Fruit fly (Drosophila melanogaster) whole organism, embryonic: ENCODE data around the gene CG4004.

ENCODE experiments used
- Asciz ChIP-seq: fragments of 200-800 bp; sonication (Bioruptor generic); optimal IDR thresholded peaks from 2 replicates; lab custom pipeline; 2017; ENCODE audit warnings: missing biosample characterization, mild to moderate bottlenecking, missing genetic modification characterization, missing genetic modification reagents
- Atf6 ChIP-seq: fragments of 200-800 bp; sonication (Bioruptor generic); IDR thresholded peaks from 2 replicates; pipeline ENCODE4 v1.3.6; 2022; ENCODE audit warnings: missing biosample characterization, missing genetic modification characterization
- CG1024 ChIP-seq: fragments of 200-800 bp; sonication (Bioruptor generic); IDR thresholded peaks from 2 replicates; pipeline ENCODE4 v1.3.6; 2022; ENCODE audit warnings: missing biosample characterization, missing genetic modification characterization
- CG10431 ChIP-seq: fragments of 200-800 bp; sonication (Bioruptor generic); optimal IDR thresholded peaks from 3 replicates; lab custom pipeline; 2018; ENCODE audit warnings: missing biosample characterization, mild to moderate bottlenecking, missing genetic modification characterization
- CG10979 ChIP-seq: fragments of 200-800 bp; sonication (Bioruptor generic); optimal IDR thresholded peaks from 2 replicates; lab custom pipeline; 2018; ENCODE audit warnings: missing biosample characterization, mild to moderate bottlenecking, missing genetic modification characterization, moderate library complexity
- CG12219 ChIP-seq: fragments of 200-800 bp; sonication (Bioruptor generic); optimal IDR thresholded peaks from 3 replicates; lab custom pipeline; 2018; ENCODE audit warnings: missing biosample characterization, mild to moderate bottlenecking, missing genetic modification characterization
- CG1233 ChIP-seq: fragments of 200-800 bp; sonication (Bioruptor generic); optimal IDR thresholded peaks from 4 replicates; lab custom pipeline; 2018; ENCODE audit warnings: missing biosample characterization, mild to moderate bottlenecking, missing genetic modification characterization
- CG12391 ChIP-seq: fragments of 200-800 bp; sonication (Bioruptor generic); optimal IDR thresholded peaks from 3 replicates; lab custom pipeline; 2018; ENCODE audit warnings: missing biosample characterization, mild to moderate bottlenecking, missing genetic modification characterization, moderate library complexity
- CG14441 ChIP-seq: fragments of 200-800 bp; sonication (Bioruptor generic); IDR thresholded peaks from 2 replicates; pipeline ENCODE4 v1.3.6; 2022; ENCODE audit warnings: missing biosample characterization, missing genetic modification characterization
- CG15601 ChIP-seq: fragments of 200-800 bp; sonication (Bioruptor generic); optimal IDR thresholded peaks from 3 replicates; lab custom pipeline; 2019; ENCODE audit warnings: missing biosample characterization, mild to moderate bottlenecking, missing genetic modification characterization, moderate library complexity
- CG17912 ChIP-seq: fragments of 200-800 bp; sonication (Bioruptor generic); optimal IDR thresholded peaks from 2 replicates; lab custom pipeline; 2018; ENCODE audit warnings: missing biosample characterization, mild to moderate bottlenecking, missing genetic modification characterization
- CG31224 ChIP-seq: fragments of 200-800 bp; sonication (Bioruptor generic); IDR thresholded peaks from 2 replicates; pipeline ENCODE4 v1.3.6; 2022; ENCODE audit warnings: missing biosample characterization, missing genetic modification characterization
- CG3281 ChIP-seq: fragments of 200-800 bp; sonication (Bioruptor generic); optimal IDR thresholded peaks from 3 replicates; lab custom pipeline; 2017; ENCODE audit warnings: missing biosample characterization, mild to moderate bottlenecking, missing genetic modification characterization
- CG4730 ChIP-seq: fragments of 200-800 bp; sonication (Bioruptor generic); IDR thresholded peaks from 2 replicates; pipeline ENCODE4 v1.3.6; 2022; ENCODE audit warnings: missing biosample characterization, missing genetic modification characterization
- CG6254 ChIP-seq: fragments of 200-800 bp; sonication (Bioruptor generic); optimal IDR thresholded peaks from 3 replicates; lab custom pipeline; 2017; ENCODE audit warnings: mild to moderate bottlenecking, missing biosample characterization, missing genetic modification reagents, missing genetic modification characterization
- CG6683 ChIP-seq: fragments of 200-800 bp; sonication (Bioruptor generic); optimal IDR thresholded peaks from 2 replicates; lab custom pipeline; 2017; ENCODE audit warnings: missing biosample characterization, mild to moderate bottlenecking, missing genetic modification characterization, missing genetic modification reagents
- CG8281 ChIP-seq: fragments of 200-800 bp; sonication (Bioruptor generic); optimal IDR thresholded peaks from 2 replicates; lab custom pipeline; 2018; ENCODE audit warnings: missing biosample characterization, mild to moderate bottlenecking, missing genetic modification characterization, moderate library complexity
- Doc3 ChIP-seq: fragments of 200-800 bp; sonication (Bioruptor generic); IDR thresholded peaks from 3 replicates; pipeline ENCODE4 v1.3.6; 2022; ENCODE audit warnings: missing biosample characterization, missing genetic modification characterization; ENCODE audit not compliant: partially characterized antibody
- ERR ChIP-seq: fragments of 200-800 bp; sonication (Bioruptor generic); optimal IDR thresholded peaks from 2 replicates; lab custom pipeline; 2016; ENCODE audit warnings: missing biosample characterization, missing genetic modification characterization
- Hr39 ChIP-seq: fragments of >200 bp; optimal IDR thresholded peaks from 2 replicates; lab custom pipeline; 2017
- Lim3 ChIP-seq: fragments of 200-800 bp; sonication (Bioruptor generic); IDR thresholded peaks from 2 replicates; pipeline ENCODE4 v1.3.6; 2022; ENCODE audit warnings: missing biosample characterization, missing genetic modification characterization
- Max ChIP-seq: fragments of 200-800 bp; sonication (Bioruptor generic); optimal IDR thresholded peaks from 2 replicates; lab custom pipeline; 2016; ENCODE audit warnings: missing biosample characterization, mild to moderate bottlenecking, missing genetic modification characterization
- NFAT ChIP-seq: fragments of 200-800 bp; sonication (Bioruptor generic); IDR thresholded peaks from 2 replicates; pipeline ENCODE4 v1.3.6; 2022; ENCODE audit warnings: missing biosample characterization, missing genetic modification characterization
- NK7.1 ChIP-seq: fragments of 200-800 bp; sonication (Bioruptor generic); optimal IDR thresholded peaks from 3 replicates; lab custom pipeline; 2016; ENCODE audit warnings: missing biosample characterization, missing genetic modification characterization
- NfI ChIP-seq: fragments of 200-800 bp; sonication (Bioruptor generic); optimal IDR thresholded peaks from 3 replicates; lab custom pipeline; 2018; ENCODE audit warnings: missing biosample characterization, mild to moderate bottlenecking, missing genetic modification characterization, moderate library complexity
- Poxn ChIP-seq: fragments of 200-800 bp; sonication (Bioruptor generic); IDR thresholded peaks from 2 replicates; pipeline ENCODE4 v1.3.6; 2022; ENCODE audit warnings: missing biosample characterization, missing genetic modification characterization
- Ptx1 ChIP-seq: fragments of 200-800 bp; sonication (Bioruptor generic); IDR thresholded peaks from 2 replicates; pipeline ENCODE4 v1.3.6; 2022; ENCODE audit warnings: missing biosample characterization, missing genetic modification characterization
- Sox102F ChIP-seq: fragments of 200-800 bp; sonication (Bioruptor generic); optimal IDR thresholded peaks from 2 replicates; lab custom pipeline; 2018; ENCODE audit warnings: missing biosample characterization, mild to moderate bottlenecking, missing genetic modification characterization, moderate library complexity
- Sry-β ChIP-seq: fragments of 200-800 bp; sonication (Bioruptor generic); optimal IDR thresholded peaks from 2 replicates; lab custom pipeline; 2018; ENCODE audit warnings: missing biosample characterization, mild to moderate bottlenecking, missing genetic modification characterization, moderate library complexity
- amos ChIP-seq: fragments of 200-800 bp; sonication (Bioruptor generic); IDR thresholded peaks from 2 replicates; pipeline ENCODE4 v1.3.6; 2022; ENCODE audit warnings: missing biosample characterization, missing genetic modification characterization; ENCODE audit not compliant: partially characterized antibody
- ap ChIP-seq: fragments of 200-800 bp; sonication (Bioruptor generic); IDR thresholded peaks from 2 replicates; pipeline ENCODE4 v1.3.6; 2022; ENCODE audit warnings: missing biosample characterization, missing genetic modification characterization
- bbx ChIP-seq: fragments of 200-800 bp; sonication (Bioruptor generic); IDR thresholded peaks from 2 replicates; pipeline ENCODE4 v1.3.6; 2022; ENCODE audit warnings: missing biosample characterization, missing genetic modification characterization; ENCODE audit not compliant: partially characterized antibody
- bowl ChIP-seq: fragments of 200-800 bp; sonication (Bioruptor generic); IDR thresholded peaks from 2 replicates; pipeline ENCODE4 v1.3.6; 2022; ENCODE audit warnings: missing biosample characterization, missing genetic modification characterization
- btn ChIP-seq: fragments of 200-800 bp; sonication (Bioruptor generic); optimal IDR thresholded peaks from 2 replicates; lab custom pipeline; 2016; ENCODE audit warnings: missing biosample characterization, missing genetic modification characterization
- fu2 ChIP-seq: fragments of 200-800 bp; sonication (Bioruptor generic); optimal IDR thresholded peaks from 2 replicates; lab custom pipeline; 2016; ENCODE audit warnings: missing biosample characterization, missing genetic modification characterization
- gro ChIP-seq: fragments of 200-800 bp; sonication (Bioruptor generic); optimal IDR thresholded peaks from 2 replicates; lab custom pipeline; 2016; ENCODE audit warnings: missing biosample characterization, missing genetic modification characterization
- hb ChIP-seq: fragments of 200-800 bp; sonication (Bioruptor generic); IDR thresholded peaks from 3 replicates; pipeline ENCODE4 v1.3.6; 2022; ENCODE audit warnings: missing biosample characterization, missing genetic modification characterization; ENCODE audit not compliant: partially characterized antibody
- hbn ChIP-seq: fragments of 200-800 bp; sonication (Bioruptor generic); IDR thresholded peaks from 2 replicates; pipeline ENCODE4 v1.3.6; 2022; ENCODE audit warnings: missing biosample characterization, missing genetic modification characterization; ENCODE audit not compliant: partially characterized antibody
- kah ChIP-seq: fragments of 200-800 bp; sonication (Bioruptor generic); optimal IDR thresholded peaks from 2 replicates; lab custom pipeline; 2018; ENCODE audit warnings: missing biosample characterization, mild to moderate bottlenecking, missing genetic modification characterization
- maf-S ChIP-seq: fragments of 200-800 bp; sonication (Bioruptor generic); optimal IDR thresholded peaks from 2 replicates; lab custom pipeline; 2016; ENCODE audit warnings: missing biosample characterization, missing genetic modification characterization
- odd ChIP-seq: fragments of 200-800 bp; sonication (Bioruptor generic); optimal IDR thresholded peaks from 2 replicates; lab custom pipeline; 2017; ENCODE audit warnings: missing biosample characterization, mild to moderate bottlenecking, missing genetic modification characterization
- onecut ChIP-seq: fragments of 200-800 bp; sonication (Bioruptor generic); IDR thresholded peaks from 2 replicates; pipeline ENCODE4 v1.3.6; 2022; ENCODE audit warnings: missing biosample characterization, missing genetic modification characterization
- pum ChIP-seq: fragments of 200-800 bp; sonication (Bioruptor generic); optimal IDR thresholded peaks from 2 replicates; lab custom pipeline; 2016; ENCODE audit warnings: missing biosample characterization, missing genetic modification characterization
- rib ChIP-seq: fragments of 200-800 bp; sonication (Bioruptor generic); IDR thresholded peaks from 2 replicates; pipeline ENCODE4 v1.3.6; 2022; ENCODE audit warnings: missing biosample characterization, missing genetic modification characterization
- ro ChIP-seq: fragments of 200-800 bp; sonication (Bioruptor generic); IDR thresholded peaks from 2 replicates; pipeline ENCODE4 v1.3.6; 2022; ENCODE audit warnings: missing biosample characterization, missing genetic modification characterization
- salm ChIP-seq: fragments of 200-800 bp; sonication (Bioruptor generic); optimal IDR thresholded peaks from 2 replicates; lab custom pipeline; 2018; ENCODE audit warnings: missing biosample characterization, mild to moderate bottlenecking, missing genetic modification characterization
- schlank ChIP-seq: fragments of 200-800 bp; sonication (Bioruptor generic); optimal IDR thresholded peaks from 2 replicates; lab custom pipeline; 2018; ENCODE audit warnings: missing biosample characterization, mild to moderate bottlenecking, missing genetic modification characterization
- sens-2 ChIP-seq: fragments of 200-800 bp; sonication (Bioruptor generic); IDR thresholded peaks from 2 replicates; pipeline ENCODE4 v1.3.6; 2022; ENCODE audit warnings: missing biosample characterization, missing genetic modification characterization
- sisA ChIP-seq: fragments of 200-800 bp; sonication (Bioruptor generic); IDR thresholded peaks from 2 replicates; pipeline ENCODE4 v1.3.6; 2022; ENCODE audit warnings: missing biosample characterization, missing genetic modification characterization
- sob ChIP-seq: fragments of 200-800 bp; sonication (Bioruptor generic); IDR thresholded peaks from 2 replicates; pipeline ENCODE4 v1.3.6; 2022; ENCODE audit warnings: missing biosample characterization, missing genetic modification characterization
- tx ChIP-seq: fragments of 200-800 bp; sonication (Bioruptor generic); optimal IDR thresholded peaks from 2 replicates; lab custom pipeline; 2016; ENCODE audit warnings: missing biosample characterization, missing genetic modification characterization
- wdn ChIP-seq: fragments of 200-800 bp; sonication (Bioruptor generic); IDR thresholded peaks from 2 replicates; pipeline ENCODE4 v1.3.6; 2022; ENCODE audit warnings: missing biosample characterization, missing genetic modification characterization

The CG4004 gene

dm6 chrX:12754348-12754733 lies 10.3 kb downstream of the CG4004 start (continued):
- TF ChIP-seq CG12219 (GFP tag; lab: Kevin White, UChicago) (peak; percentile 81), Lim3 (peak; percentile 89), btn (GFP tag; lab: Kevin White, UChicago) (peak; percentile 33), CG12391 (tag; lab: Kevin White, UChicago) (peak; percentile 89), Doc3 (GFP tag; lab: Robert Waterston, UW) (no peak), sisA (GFP tag; lab: Robert Waterston, UW) (peak; percentile 95), CG8281 (peak; percentile 47), CG15601 (tag; lab: Kevin White, UChicago) (peak; percentile 75), CG1233 (peak; percentile 80), NK7.1 (GFP tag; lab: Kevin White, UChicago) (peak; percentile 66), NfI (GFP tag; lab: Kevin White, UChicago) (peak; percentile 88), schlank (tag; lab: Kevin White, UChicago) (peak; percentile 86), CG10979 (peak; percentile 82), Asciz (GFP tag; lab: Kevin White, UChicago) (peak; percentile 76), sob (GFP tag; lab: Robert Waterston, UW) (peak; percentile 96), CG1024 (GFP tag; lab: Robert Waterston, UW) (peak; percentile 83), ro (peak; percentile 80), maf-S (GFP tag; lab: Kevin White, UChicago) (peak; percentile 82), CG31224 (GFP tag; lab: Robert Waterston, UW) (peak; percentile 92), bbx (GFP tag; lab: Robert Waterston, UW) (no peak), kah (GFP tag; lab: Kevin White, UChicago) (peak; percentile 45), CG6683 (GFP tag; lab: Kevin White, UChicago) (peak; percentile 85), Atf6 (GFP tag; lab: Robert Waterston, UW) (peak; percentile 96), fu2 (GFP tag; lab: Kevin White, UChicago) (peak; percentile 82), pum (GFP tag; lab: Kevin White, UChicago) (peak; percentile 71), gro (peak; percentile 86), onecut (GFP tag; lab: Robert Waterston, UW) (peak; percentile 72), Max (GFP tag; lab: Kevin White, UChicago) (peak; percentile 88), Ptx1 (peak; percentile 97), ap (peak; percentile 88), Sox102F (GFP tag; lab: Kevin White, UChicago) (peak; percentile 91), hb (GFP tag; lab: Robert Waterston, UW) (no peak), amos (GFP tag; lab: Robert Waterston, UW) (no peak), CG3281 (peak; percentile 94), odd (GFP tag; lab: Kevin White, UChicago) (peak; percentile 70), Sry-β (GFP tag; lab: Kevin White, UChicago) (no peak), CG14441 (GFP tag; lab: Robert Waterston, UW) (peak; percentile 97), sens-2 (GFP tag; lab: Robert Waterston, UW) (peak; percentile 75), wdn (GFP tag; lab: Robert Waterston, UW) (peak; percentile 94), hbn (GFP tag; lab: Robert Waterston, UW) (no peak), salm (tag; lab: Kevin White, UChicago) (peak; percentile 71), CG4730 (peak; percentile 93), rib (GFP tag; lab: Robert Waterston, UW) (peak; percentile 96), CG17912 (GFP tag; lab: Kevin White, UChicago) (no peak), NFAT (GFP tag; lab: Robert Waterston, UW) (peak; percentile 97), CG10431 (GFP tag; lab: Kevin White, UChicago) (no peak), ERR (GFP tag; lab: Kevin White, UChicago) (no peak), Hr39 (no peak), tx (GFP tag; lab: Kevin White, UChicago) (peak; percentile 74), Poxn (GFP tag; lab: Robert Waterston, UW) (peak; percentile 93), CG6254 (peak; percentile 68), bowl (GFP tag; lab: Robert Waterston, UW) (peak; percentile 87)
